Worm (Caenorhabditis elegans): ENCODE measurements around the gene C34C12.2.

DNA sequence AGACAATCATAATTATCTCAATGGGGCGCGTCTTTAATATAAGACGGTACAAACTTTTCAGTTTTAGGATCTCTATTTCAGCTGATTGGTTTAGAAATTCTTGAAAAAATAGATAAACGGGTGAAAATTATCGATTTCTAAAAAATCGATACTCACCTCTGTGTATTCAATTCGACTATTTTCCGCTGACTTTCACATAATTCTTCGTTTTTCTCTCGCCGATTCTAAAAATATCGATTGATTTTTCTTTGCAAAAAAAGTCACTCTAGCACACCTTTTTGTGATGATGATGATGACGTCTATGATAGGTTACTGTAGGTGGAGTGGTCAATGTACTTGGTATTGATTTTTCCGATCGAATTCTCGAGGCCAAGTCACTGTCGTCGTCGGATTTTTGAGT, 23.8 kb upstream of the C34C12.2 start:
- TF ChIP-seq pha-4 (GFP tag; IDR thresholded peaks at IDR 0.05) (no peak), pha-4 (tag; optimal IDR thresholded peaks at IDR 0.05) (no peak), tag-97 (GFP tag; IDR thresholded peaks at IDR 0.05) (no peak), lin-13 (GFP tag; optimal IDR thresholded peaks at IDR 0.05) (no peak), ctbp-1 (GFP tag; IDR thresholded peaks at IDR 0.05) (no peak), vab-7 (GFP tag; IDR thresholded peaks at IDR 0.05) (no peak), mep-1 (tag; optimal IDR thresholded peaks at IDR 0.05) (no peak), hlh-11 (tag; optimal IDR thresholded peaks at IDR 0.05) (no peak), pqm-1 (tag; optimal IDR thresholded peaks at IDR 0.05) (no peak), unc-62 (GFP tag; optimal IDR thresholded peaks at IDR 0.05 in 1 of 2) (no peak), unc-62 (tag; optimal IDR thresholded peaks at IDR 0.05) (no peak), aha-1 (tag) (no peak), ztf-11 (tag; optimal IDR thresholded peaks at IDR 0.05) (no peak), mxl-3 (GFP tag; optimal IDR thresholded peaks at IDR 0.05) (no peak), snpc-4 (tag; optimal IDR thresholded peaks at IDR 0.05) (no peak)
